Fruit fly (Drosophila melanogaster) whole organism, embryonic: ENCODE data around the gene NELF-B.
A peak's percentile ranks its signal among the peaks of the same experiment; 100 is the strongest.

Experiments used
- Abd-B ChIP-seq: fragments of 200-800 bp; sonication (Bioruptor generic); optimal IDR thresholded peaks from 2 replicates; lab custom pipeline; 2018; ENCODE audit warnings: missing biosample characterization, mild to moderate bottlenecking, missing genetic modification characterization, moderate library complexity
- B-H2 ChIP-seq: fragments of 200-800 bp; sonication (Bioruptor generic); optimal IDR thresholded peaks from 2 replicates; lab custom pipeline; 2018; ENCODE audit warnings: missing biosample characterization, mild to moderate bottlenecking, missing genetic modification characterization
- CG10979 ChIP-seq: fragments of 200-800 bp; sonication (Bioruptor generic); optimal IDR thresholded peaks from 2 replicates; lab custom pipeline; 2018; ENCODE audit warnings: missing biosample characterization, mild to moderate bottlenecking, missing genetic modification characterization, moderate library complexity
- CG11560 ChIP-seq: fragments of 200-800 bp; sonication (Bioruptor generic); IDR thresholded peaks from 3 replicates; pipeline ENCODE4 v1.3.6; 2022; ENCODE audit warnings: missing biosample characterization, missing genetic modification characterization
- CG12155 ChIP-seq: fragments of 200-800 bp; sonication (Bioruptor generic); optimal IDR thresholded peaks from 3 replicates; lab custom pipeline; 2016; ENCODE audit warnings: missing biosample characterization, missing genetic modification characterization
- CG12659 ChIP-seq: fragments of 200-800 bp; sonication (Bioruptor generic); optimal IDR thresholded peaks from 3 replicates; lab custom pipeline; 2017; ENCODE audit warnings: mild to moderate bottlenecking, missing biosample characterization, missing genetic modification reagents, missing genetic modification characterization
- CG14014 ChIP-seq: fragments of 200-800 bp; sonication (Bioruptor generic); IDR thresholded peaks from 2 replicates; pipeline ENCODE4 v1.3.6; 2022; ENCODE audit warnings: missing biosample characterization, missing genetic modification characterization
- CG15269 ChIP-seq: fragments of 200-800 bp; sonication (Bioruptor generic); optimal IDR thresholded peaks from 2 replicates; lab custom pipeline; 2018; ENCODE audit warnings: missing biosample characterization, mild to moderate bottlenecking, missing genetic modification characterization, moderate library complexity
- CG15514 ChIP-seq: fragments of 200-800 bp; sonication (Bioruptor generic); optimal IDR thresholded peaks from 3 replicates; lab custom pipeline; 2017; ENCODE audit warnings: missing biosample characterization, missing genetic modification characterization, mild to moderate bottlenecking, moderate library complexity, missing genetic modification reagents
- CG17829 ChIP-seq: fragments of 200-800 bp; optimal IDR thresholded peaks from 2 replicates; lab custom pipeline; 2019; ENCODE audit warnings: missing biosample characterization, mild to moderate bottlenecking, missing genetic modification characterization, moderate library complexity
- CG18619 ChIP-seq: fragments of 200-800 bp; sonication (Bioruptor generic); optimal IDR thresholded peaks from 3 replicates; lab custom pipeline; 2017; ENCODE audit warnings: missing biosample characterization, mild to moderate bottlenecking, missing genetic modification characterization
- CG2120 ChIP-seq: fragments of 200-800 bp; sonication (Bioruptor generic); optimal IDR thresholded peaks from 3 replicates; lab custom pipeline; 2016; ENCODE audit warnings: missing biosample characterization, missing genetic modification characterization
- CG2889 ChIP-seq: fragments of 200-800 bp; sonication (Bioruptor generic); IDR thresholded peaks from 3 replicates; pipeline ENCODE4 v1.3.6; 2022; ENCODE audit warnings: missing biosample characterization, missing genetic modification characterization
- CG32532 ChIP-seq: fragments of 200-800 bp; sonication (Bioruptor generic); IDR thresholded peaks from 2 replicates; pipeline ENCODE4 v1.3.6; 2022; ENCODE audit warnings: missing biosample characterization, missing genetic modification characterization
- CG32767 ChIP-seq: fragments of 200-800 bp; sonication (Bioruptor generic); IDR thresholded peaks from 2 replicates; pipeline ENCODE4 v1.3.6; 2022; ENCODE audit warnings: missing biosample characterization, missing genetic modification characterization
- CG34376 ChIP-seq: fragments of 200-800 bp; sonication (Bioruptor generic); optimal IDR thresholded peaks from 2 replicates; lab custom pipeline; 2018; ENCODE audit warnings: missing biosample characterization, mild to moderate bottlenecking, missing genetic modification characterization
- CG3838 ChIP-seq: fragments of 200-800 bp; sonication (Bioruptor generic); optimal IDR thresholded peaks from 3 replicates; lab custom pipeline; 2016; ENCODE audit warnings: missing biosample characterization, missing genetic modification characterization
- CG4820 ChIP-seq: fragments of 200-800 bp; sonication (Bioruptor generic); optimal IDR thresholded peaks from 3 replicates; lab custom pipeline; 2016; ENCODE audit warnings: missing biosample characterization, missing genetic modification characterization
- CG6683 ChIP-seq: fragments of 200-800 bp; sonication (Bioruptor generic); optimal IDR thresholded peaks from 2 replicates; lab custom pipeline; 2017; ENCODE audit warnings: missing biosample characterization, mild to moderate bottlenecking, missing genetic modification characterization, missing genetic modification reagents
- CG8388 ChIP-seq: fragments of 200-800 bp; sonication (Bioruptor generic); optimal IDR thresholded peaks from 2 replicates; lab custom pipeline; 2019; ENCODE audit warnings: missing biosample characterization, mild to moderate bottlenecking, missing genetic modification characterization, moderate library complexity
- Dad ChIP-seq: fragments of 200-800 bp; sonication (Bioruptor generic); optimal IDR thresholded peaks from 3 replicates; lab custom pipeline; 2016; ENCODE audit warnings: missing biosample characterization, missing genetic modification characterization
- ERR ChIP-seq: fragments of 200-800 bp; sonication (Bioruptor generic); optimal IDR thresholded peaks from 2 replicates; lab custom pipeline; 2016; ENCODE audit warnings: missing biosample characterization, missing genetic modification characterization
- Hand ChIP-seq: fragments of 200-800 bp; sonication (Bioruptor generic); optimal IDR thresholded peaks from 2 replicates; lab custom pipeline; 2017; ENCODE audit warnings: mild to moderate bottlenecking, missing biosample characterization, missing genetic modification reagents, missing genetic modification characterization
- NC2β ChIP-seq: fragments of 200-800 bp; sonication (Bioruptor generic); optimal IDR thresholded peaks from 2 replicates; lab custom pipeline; 2016; ENCODE audit warnings: missing biosample characterization, missing genetic modification characterization
- Nf-YC ChIP-seq: fragments of 200-800 bp; optimal IDR thresholded peaks from 3 replicates; lab custom pipeline; 2019; ENCODE audit warnings: missing biosample characterization, mild to moderate bottlenecking, missing genetic modification characterization, moderate library complexity
- Sox100B ChIP-seq: fragments of 200-800 bp; sonication (Bioruptor generic); optimal IDR thresholded peaks from 3 replicates; lab custom pipeline; 2018; ENCODE audit warnings: missing biosample characterization, mild to moderate bottlenecking, missing genetic modification characterization
- Sox102F ChIP-seq: fragments of 200-800 bp; sonication (Bioruptor generic); optimal IDR thresholded peaks from 2 replicates; lab custom pipeline; 2018; ENCODE audit warnings: missing biosample characterization, mild to moderate bottlenecking, missing genetic modification characterization, moderate library complexity
- bigmax ChIP-seq: fragments of 200-800 bp; sonication (Bioruptor generic); optimal IDR thresholded peaks from 2 replicates; lab custom pipeline; 2018; ENCODE audit warnings: missing biosample characterization, mild to moderate bottlenecking, missing genetic modification characterization
- cad ChIP-seq: fragments of >200 bp; optimal IDR thresholded peaks from 2 replicates; lab custom pipeline; 2017; ENCODE audit warnings: missing biosample characterization, missing genetic modification characterization
- ci ChIP-seq: fragments of 200-800 bp; sonication (Bioruptor generic); IDR thresholded peaks from 3 replicates; pipeline ENCODE4 v1.3.6; 2022; ENCODE audit warnings: missing biosample characterization, missing genetic modification characterization
- crol ChIP-seq: fragments of 200-800 bp; sonication (Bioruptor generic); IDR thresholded peaks from 2 replicates; pipeline ENCODE4 v1.3.6; 2022; ENCODE audit warnings: missing biosample characterization, missing genetic modification characterization
- dm ChIP-seq: fragments of 200-800 bp; sonication (Bioruptor generic); optimal IDR thresholded peaks from 3 replicates; lab custom pipeline; 2016; ENCODE audit warnings: missing biosample characterization, missing genetic modification characterization
- exex ChIP-seq: fragments of 200-800 bp; sonication (Bioruptor generic); optimal IDR thresholded peaks from 4 replicates; lab custom pipeline; 2018; ENCODE audit warnings: missing biosample characterization, mild to moderate bottlenecking, missing genetic modification characterization, moderate library complexity
- gcm ChIP-seq: fragments of 200-800 bp; sonication (Bioruptor generic); optimal IDR thresholded peaks from 2 replicates; lab custom pipeline; 2019; ENCODE audit warnings: missing biosample characterization, mild to moderate bottlenecking, missing genetic modification characterization, moderate library complexity
- grn ChIP-seq: fragments of 200-800 bp; sonication (Bioruptor generic); optimal IDR thresholded peaks from 3 replicates; lab custom pipeline; 2017; ENCODE audit warnings: missing biosample characterization, missing genetic modification characterization
- hkb ChIP-seq, 2 experiments: fragments of 200-800 bp in 1 of 2; fragments of >200 bp in 1 of 2; sonication (Bioruptor generic) in 1 of 2; IDR thresholded peaks in 1 of 2; optimal IDR thresholded peaks in 1 of 2; 2 replicates each; pipeline versions ENCODE4 v1.3.6 to Lab custom; 2017 to 2022; ENCODE audit warnings: missing biosample characterization in 1 of 2, missing genetic modification characterization in 1 of 2
- nau ChIP-seq: fragments of 200-800 bp; sonication (Bioruptor generic); optimal IDR thresholded peaks from 3 replicates; lab custom pipeline; 2017; ENCODE audit warnings: missing biosample characterization, mild to moderate bottlenecking, missing genetic modification characterization, missing genetic modification reagents
- nmo ChIP-seq: fragments of 200-800 bp; sonication (Bioruptor generic); optimal IDR thresholded peaks from 2 replicates; lab custom pipeline; 2018; ENCODE audit warnings: missing biosample characterization, mild to moderate bottlenecking, missing genetic modification characterization, moderate library complexity
- odd ChIP-seq: fragments of 200-800 bp; sonication (Bioruptor generic); optimal IDR thresholded peaks from 2 replicates; lab custom pipeline; 2017; ENCODE audit warnings: missing biosample characterization, mild to moderate bottlenecking, missing genetic modification characterization
- pan ChIP-seq, 4 experiments: fragments of >200 bp in 3 of 4; fragments of 200-800 bp in 1 of 4; sonication (Bioruptor generic) in 1 of 4; optimal IDR thresholded peaks in 3 of 4; IDR thresholded peaks in 1 of 4; 2 replicates each; pipeline versions ENCODE4 v1.3.6 to Lab custom; 2017 to 2022; ENCODE audit warnings: missing biosample characterization in 2 of 4, missing genetic modification characterization in 2 of 4, mixed read lengths in 1 of 4
- sens ChIP-seq: fragments of 200-800 bp; sonication (Bioruptor generic); peaks from one replicate; lab custom pipeline; 2016; ENCODE audit warnings: missing biosample characterization, missing genetic modification characterization
- sim ChIP-seq: fragments of 200-800 bp; sonication (Bioruptor generic); IDR thresholded peaks from 2 replicates; pipeline ENCODE4 v1.3.6; 2022; ENCODE audit warnings: missing biosample characterization, missing genetic modification characterization
- so ChIP-seq: fragments of 200-800 bp; sonication (Bioruptor generic); IDR thresholded peaks from 3 replicates; pipeline ENCODE4 v1.3.6; 2022; ENCODE audit warnings: missing biosample characterization, missing genetic modification characterization
- sob ChIP-seq: fragments of 200-800 bp; sonication (Bioruptor generic); IDR thresholded peaks from 2 replicates; pipeline ENCODE4 v1.3.6; 2022; ENCODE audit warnings: missing biosample characterization, missing genetic modification characterization
- sqz ChIP-seq: fragments of 200-800 bp; sonication (Bioruptor generic); optimal IDR thresholded peaks from 3 replicates; lab custom pipeline; 2018; ENCODE audit warnings: missing biosample characterization, mild to moderate bottlenecking, missing genetic modification characterization
- stwl ChIP-seq: fragments of 200-800 bp; sonication (Bioruptor generic); optimal IDR thresholded peaks from 3 replicates; lab custom pipeline; 2018; ENCODE audit warnings: missing biosample characterization, mild to moderate bottlenecking, missing genetic modification characterization, moderate library complexity
- tup ChIP-seq: fragments of 200-800 bp; sonication (Bioruptor generic); optimal IDR thresholded peaks from 2 replicates; lab custom pipeline; 2016; ENCODE audit warnings: missing biosample characterization, mild to moderate bottlenecking, missing genetic modification characterization, moderate library complexity
- yki ChIP-seq: fragments of >200 bp; optimal IDR thresholded peaks from 3 replicates; lab custom pipeline; 2018
- zfh1 ChIP-seq: fragments of 200-800 bp; sonication (Bioruptor generic); IDR thresholded peaks from 3 replicates; pipeline ENCODE4 v1.3.6; 2022; ENCODE audit warnings: missing biosample characterization, missing genetic modification characterization
- zfh2 ChIP-seq: fragments of 200-800 bp; sonication (Bioruptor generic); optimal IDR thresholded peaks from 2 replicates; lab custom pipeline; 2016; ENCODE audit warnings: missing biosample characterization, missing genetic modification characterization

The NELF-B gene

DNA sequence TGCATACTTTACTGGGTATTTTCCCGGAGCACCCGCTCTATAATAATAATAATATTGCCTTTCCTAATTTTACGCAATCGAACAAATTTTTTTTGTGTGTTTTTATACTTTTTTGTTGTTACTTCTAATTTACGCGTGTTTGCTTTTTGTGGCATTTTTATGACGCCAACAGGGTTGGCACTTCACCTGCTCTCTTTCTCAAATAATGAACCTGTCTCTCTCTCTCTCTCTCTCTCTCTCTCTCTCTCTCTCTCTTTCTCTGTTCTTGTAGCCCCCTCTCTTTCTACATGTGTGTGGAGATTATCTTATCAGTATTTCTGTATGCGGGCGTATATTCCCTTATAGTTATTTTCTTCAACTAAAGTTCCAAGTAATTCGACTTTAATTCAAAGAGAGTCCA is 37.5 kb downstream of the NELF-B start (continued):
- no peak for TF ChIP-seq nmo (GFP tag; lab: Kevin White, UChicago)
- TF ChIP-seq zfh2 (GFP tag; lab: Kevin White, UChicago), result no peak
- TF ChIP-seq Hand (GFP tag; lab: Kevin White, UChicago), result peak; percentile 76
- TF ChIP-seq NC2β, result peak; percentile 17
- peak; percentile 22 for TF ChIP-seq Sox100B
- TF ChIP-seq Sox102F (GFP tag; lab: Kevin White, UChicago), result no peak
- no peak for TF ChIP-seq hkb (optimal IDR thresholded peaks at IDR 0.05; lab: Kevin White, UChicago)
- TF ChIP-seq hkb (GFP tag; IDR thresholded peaks at IDR 0.05; lab: Robert Waterston, UW), result peak; percentile 54; the same call in 1 of the 2 replicates
- TF ChIP-seq sim (GFP tag; lab: Robert Waterston, UW), result 0 out of 2 replicates have a peak, but pooled peaks have one; percentile 17
- no peak for TF ChIP-seq ERR (GFP tag; lab: Kevin White, UChicago)
- peak; percentile 53; the same call in 1 of the 2 replicates for TF ChIP-seq CG14014 (GFP tag; lab: Robert Waterston, UW)
- no peak for TF ChIP-seq tup
- peak; percentile 60 for TF ChIP-seq CG12659
- 0 out of 2 replicates have a peak, but pooled peaks have one; percentile 18 for TF ChIP-seq CG32767
- no peak for TF ChIP-seq bigmax (GFP tag; lab: Kevin White, UChicago)
- TF ChIP-seq CG4820, result no peak
- no peak for TF ChIP-seq pan (optimal IDR thresholded peaks at IDR 0.05; lab: Kevin White, UChicago)
- peak in 1 of 2 experiments; percentile 5 for TF ChIP-seq pan (GFP tag; optimal IDR thresholded peaks at IDR 0.05 in 1 of 2, IDR thresholded peaks at IDR 0.05 in 1 of 2)
- TF ChIP-seq CG11560 (tag; lab: Robert Waterston, UW), result no peak
- TF ChIP-seq CG15269 (tag; lab: Kevin White, UChicago), result peak; percentile 27
- peak; percentile 54 for TF ChIP-seq CG6683 (GFP tag; lab: Kevin White, UChicago)
- peak; percentile 7 for TF ChIP-seq CG12155 (GFP tag; lab: Kevin White, UChicago)
- peak; percentile 61 for TF ChIP-seq B-H2 (GFP tag; lab: Kevin White, UChicago)
- peak; percentile 45 for TF ChIP-seq sens
- TF ChIP-seq exex (tag; lab: Kevin White, UChicago), result peak; percentile 44
- peak; percentile 26 for TF ChIP-seq CG10979 (tag; lab: Kevin White, UChicago)
- peak; percentile 67 for TF ChIP-seq sqz (GFP tag; lab: Kevin White, UChicago)
- TF ChIP-seq CG18619 (GFP tag; lab: Kevin White, UChicago), result peak; percentile 60
- TF ChIP-seq odd (GFP tag; lab: Kevin White, UChicago), result peak; percentile 59
- peak; percentile 78 for TF ChIP-seq grn (GFP tag; lab: Kevin White, UChicago)
- peak; percentile 59 for TF ChIP-seq CG2120 (GFP tag; lab: Kevin White, UChicago)
- peak; percentile 79 for TF ChIP-seq CG34376 (GFP tag; lab: Kevin White, UChicago)
- no peak for TF ChIP-seq zfh1 (GFP tag; lab: Robert Waterston, UW)
- TF ChIP-seq dm (GFP tag; lab: Kevin White, UChicago), result no peak
- TF ChIP-seq CG8388 (GFP tag; lab: Kevin White, UChicago), result peak; percentile 22
- TF ChIP-seq stwl (tag; lab: Kevin White, UChicago), result peak; percentile 19
- no peak for TF ChIP-seq cad (GFP tag; lab: Kevin White, UChicago)
- peak; percentile 10 for TF ChIP-seq yki (lab: Kevin White, UChicago)
- peak; percentile 61; the same call in 1 of the 3 replicates for TF ChIP-seq ci (GFP tag; lab: Robert Waterston, UW)
- peak; percentile 60; the same call in 1 of the 2 replicates for TF ChIP-seq sob (GFP tag; lab: Robert Waterston, UW)
- TF ChIP-seq CG15514 (GFP tag; lab: Kevin White, UChicago), result peak; percentile 75
- peak; percentile 74 for TF ChIP-seq gcm (GFP tag; lab: Kevin White, UChicago)
- peak; percentile 40 for TF ChIP-seq nau (GFP tag; lab: Kevin White, UChicago)
- no peak for TF ChIP-seq Dad
- peak; percentile 61; the same call in 1 of the 2 replicates for TF ChIP-seq CG32532 (GFP tag; lab: Robert Waterston, UW)
- TF ChIP-seq CG3838 (GFP tag; lab: Kevin White, UChicago), result peak; percentile 14
- TF ChIP-seq CG17829 (tag; lab: Kevin White, UChicago), result no peak
- no peak for TF ChIP-seq so (GFP tag; lab: Robert Waterston, UW)
- no peak for TF ChIP-seq CG2889 (GFP tag; lab: Robert Waterston, UW)
- no peak for TF ChIP-seq crol (GFP tag; lab: Robert Waterston, UW)
- TF ChIP-seq Abd-B (GFP tag; lab: Kevin White, UChicago), result no peak
- peak; percentile 46 for TF ChIP-seq Nf-YC (tag; lab: Kevin White, UChicago)
